Fruit fly (Drosophila melanogaster): ENCODE data around the gene CG43965.

Gene CG43965

dm6 chr3L:8765969-8766538 is 40.5 kb upstream of the CG43965 start (continued):
- peak; percentile 95 for TF ChIP-seq Blimp-1 (GFP tag; optimal IDR thresholded peaks at IDR 0.05)
- TF ChIP-seq row (GFP tag; IDR thresholded peaks at IDR 0.05) = peak; percentile 98
- TF ChIP-seq oc (tag; optimal IDR thresholded peaks at IDR 0.05) = peak; percentile 96
- TF ChIP-seq Nf-YA (GFP tag; IDR thresholded peaks at IDR 0.05) = peak; percentile 90
- TF ChIP-seq Fer2 (tag; optimal IDR thresholded peaks at IDR 0.05) = peak; percentile 59
- TF ChIP-seq Doc3 (GFP tag; IDR thresholded peaks at IDR 0.05; ENCODE audit: partially characterized antibody) = 0 out of 3 replicates have a peak, but pooled peaks have one; percentile 31
- peak; percentile 95 for TF ChIP-seq ap (GFP tag; IDR thresholded peaks at IDR 0.05)
- peak; percentile 90 for TF ChIP-seq CG30020 (tag; optimal IDR thresholded peaks at IDR 0.05)
- peak; percentile 99 for TF ChIP-seq Hsf (GFP tag; optimal IDR thresholded peaks at IDR 0.05)
- TF ChIP-seq p53 (GFP tag; optimal IDR thresholded peaks at IDR 0.05) = peak; percentile 61
- peak; percentile 97 for TF ChIP-seq Oaz (GFP tag; IDR thresholded peaks at IDR 0.05)
- peak; percentile 95 for TF ChIP-seq Rx (GFP tag; IDR thresholded peaks at IDR 0.05)
- TF ChIP-seq shn (GFP tag; optimal IDR thresholded peaks at IDR 0.05) = peak; percentile 98
- TF ChIP-seq CG2116 (GFP tag; optimal IDR thresholded peaks at IDR 0.05) = peak; percentile 82
- peak; percentile 97 for TF ChIP-seq sug (tag; optimal IDR thresholded peaks at IDR 0.05)
- TF ChIP-seq Awh (GFP tag; IDR thresholded peaks at IDR 0.05) = peak; percentile 97
- TF ChIP-seq CG3847 (GFP tag; IDR thresholded peaks at IDR 0.05) = peak; percentile 98
- peak; percentile 81 for TF ChIP-seq CG14965 (GFP tag; optimal IDR thresholded peaks at IDR 0.05; ENCODE audit: borderline replicate concordance)
- peak; percentile 42 for TF ChIP-seq CG7745 (tag; optimal IDR thresholded peaks at IDR 0.05)
- peak; percentile 78 for TF ChIP-seq Dip2 (GFP tag; IDR thresholded peaks at IDR 0.05)
- 0 out of 2 replicates have a peak, but pooled peaks have one; percentile 30 for TF ChIP-seq unc-4 (GFP tag; IDR thresholded peaks at IDR 0.05; ENCODE audit: partially characterized antibody)
- peak; percentile 97 for TF ChIP-seq CG18476 (GFP tag; optimal IDR thresholded peaks at IDR 0.05)
- TF ChIP-seq Deaf1 (tag; optimal IDR thresholded peaks at IDR 0.05) = peak; percentile 82
- peak; percentile 98 for TF ChIP-seq jigr1 (GFP tag; IDR thresholded peaks at IDR 0.05)
- TF ChIP-seq crc (GFP tag; optimal IDR thresholded peaks at IDR 0.05) = peak; percentile 76
- TF ChIP-seq CG11695 (GFP tag; IDR thresholded peaks at IDR 0.05) = peak; percentile 98
- TF ChIP-seq cg (GFP tag; optimal IDR thresholded peaks at IDR 0.05) = peak; percentile 4
- TF ChIP-seq ase (GFP tag; IDR thresholded peaks at IDR 0.05) = peak; percentile 97
- peak; percentile 99 for TF ChIP-seq CG2120 (GFP tag; optimal IDR thresholded peaks at IDR 0.05)
- TF ChIP-seq HmgZ (tag; optimal IDR thresholded peaks at IDR 0.05) = peak; percentile 99
- TF ChIP-seq slbo (GFP tag; IDR thresholded peaks at IDR 0.05) = peak; percentile 98
- TF ChIP-seq exex (tag; optimal IDR thresholded peaks at IDR 0.05) = peak; percentile 60
- TF ChIP-seq dmrt11E (tag; optimal IDR thresholded peaks at IDR 0.05) = peak; percentile 98
- peak; percentile 86 for TF ChIP-seq fd102C (GFP tag; optimal IDR thresholded peaks at IDR 0.05)
- peak; percentile 91 for TF ChIP-seq Vsx1 (GFP tag; optimal IDR thresholded peaks at IDR 0.05)
- TF ChIP-seq lbe (GFP tag; optimal IDR thresholded peaks at IDR 0.05) = peak; percentile 97
- TF ChIP-seq tio (GFP tag; optimal IDR thresholded peaks at IDR 0.05) = peak; percentile 99
- TF ChIP-seq ewg (GFP tag; optimal IDR thresholded peaks at IDR 0.05) = peak; percentile 97
- peak; percentile 97 for TF ChIP-seq salm (tag; optimal IDR thresholded peaks at IDR 0.05)
- TF ChIP-seq ssp (GFP tag; IDR thresholded peaks at IDR 0.05) = peak; percentile 93
- TF ChIP-seq dati (GFP tag; IDR thresholded peaks at IDR 0.05) = peak; percentile 93
- TF ChIP-seq wor (GFP tag; IDR thresholded peaks at IDR 0.05) = peak; percentile 99
- peak; percentile 66 for TF ChIP-seq CG34376 (GFP tag; optimal IDR thresholded peaks at IDR 0.05)
- TF ChIP-seq fru (optimal IDR thresholded peaks at IDR 0.05) = no peak
- TF ChIP-seq CG4404 (GFP tag; IDR thresholded peaks at IDR 0.05) = peak; percentile 97
- TF ChIP-seq run (tag; optimal IDR thresholded peaks at IDR 0.05) = peak; percentile 96
- peak; percentile 96 for TF ChIP-seq Side (GFP tag; optimal IDR thresholded peaks at IDR 0.05)
- TF ChIP-seq Atf6 (GFP tag; IDR thresholded peaks at IDR 0.05) = peak; percentile 98
- TF ChIP-seq CG6854 (GFP tag; optimal IDR thresholded peaks at IDR 0.05) = peak; percentile 89
- peak; percentile 94 for TF ChIP-seq CG10959 (GFP tag; IDR thresholded peaks at IDR 0.05)
- peak; percentile 71 for TF ChIP-seq grn (GFP tag; optimal IDR thresholded peaks at IDR 0.05)
